Fruit fly (Drosophila melanogaster) whole organism, embryonic: ENCODE data around the gene SerRS-m.

Experiments
- Awh ChIP-seq: fragments of 200-800 bp; sonication (Bioruptor generic); IDR thresholded peaks from 2 replicates; pipeline ENCODE4, ENCODE4 v1.3.6; 2022; ENCODE audit warnings: missing biosample characterization, missing genetic modification characterization
- CG10274 ChIP-seq: fragments of 200-800 bp; sonication (Bioruptor generic); optimal IDR thresholded peaks from 3 replicates; lab custom pipeline; 2017; ENCODE audit warnings: missing biosample characterization, mild to moderate bottlenecking, missing genetic modification characterization
- CG11456 ChIP-seq: fragments of 200-800 bp; sonication (Bioruptor generic); IDR thresholded peaks from 3 replicates; pipeline ENCODE4 v1.3.6; 2022; ENCODE audit warnings: missing biosample characterization, missing genetic modification characterization
- CG12769 ChIP-seq: fragments of 200-800 bp; sonication (Bioruptor generic); optimal IDR thresholded peaks from 2 replicates; lab custom pipeline; 2019; ENCODE audit warnings: missing biosample characterization, mild to moderate bottlenecking, missing genetic modification characterization, moderate library complexity
- CG14050 ChIP-seq: fragments of 200-800 bp; sonication (Bioruptor generic); IDR thresholded peaks from 3 replicates; pipeline ENCODE4 v1.3.6; 2022; ENCODE audit warnings: missing biosample characterization, missing genetic modification characterization
- CG14860 ChIP-seq: fragments of 200-800 bp; sonication (Bioruptor generic); IDR thresholded peaks from 3 replicates; pipeline ENCODE4 v1.3.6; 2022; ENCODE audit warnings: missing biosample characterization, missing genetic modification characterization; ENCODE audit not compliant: partially characterized antibody
- CG1603 ChIP-seq: fragments of 200-800 bp; sonication (Bioruptor generic); optimal IDR thresholded peaks from 2 replicates; lab custom pipeline; 2019; ENCODE audit warnings: missing biosample characterization, mild to moderate bottlenecking, missing genetic modification characterization, moderate library complexity
- CG16863 ChIP-seq: fragments of 200-800 bp; sonication (Bioruptor generic); optimal IDR thresholded peaks from 3 replicates; lab custom pipeline; 2016; ENCODE audit warnings: missing biosample characterization, missing genetic modification characterization
- CG18599 ChIP-seq: fragments of 200-800 bp; sonication (Bioruptor generic); optimal IDR thresholded peaks from 3 replicates; lab custom pipeline; 2017; ENCODE audit warnings: missing biosample characterization, missing genetic modification characterization, mild to moderate bottlenecking, moderate library complexity, missing genetic modification reagents
- CG2875 ChIP-seq: fragments of 200-800 bp; sonication (Bioruptor generic); optimal IDR thresholded peaks from 2 replicates; lab custom pipeline; 2017; ENCODE audit warnings: missing biosample characterization, mild to moderate bottlenecking, missing genetic modification characterization, missing genetic modification reagents
- CG30431 ChIP-seq: fragments of 200-800 bp; sonication (Bioruptor generic); optimal IDR thresholded peaks from 2 replicates; lab custom pipeline; 2017; ENCODE audit warnings: missing biosample characterization, missing genetic modification characterization
- CG4617 ChIP-seq: fragments of 200-800 bp; sonication (Bioruptor generic); optimal IDR thresholded peaks from 3 replicates; lab custom pipeline; 2016; ENCODE audit warnings: missing biosample characterization, missing genetic modification characterization, borderline replicate concordance
- CG6854 ChIP-seq: fragments of 200-800 bp; sonication (Bioruptor generic); optimal IDR thresholded peaks from 3 replicates; lab custom pipeline; 2017; ENCODE audit warnings: missing biosample characterization, mild to moderate bottlenecking, missing genetic modification characterization
- CG7963 ChIP-seq: fragments of 200-800 bp; sonication (Bioruptor generic); IDR thresholded peaks from 3 replicates; pipeline ENCODE4 v1.3.6; 2022; ENCODE audit warnings: missing biosample characterization, missing genetic modification characterization; ENCODE audit not compliant: partially characterized antibody
- CG8089 ChIP-seq: fragments of 200-800 bp; sonication (Bioruptor generic); optimal IDR thresholded peaks from 3 replicates; lab custom pipeline; 2016; ENCODE audit warnings: missing biosample characterization, missing genetic modification characterization
- Chrac-16 ChIP-seq: fragments of 200-800 bp; sonication (Bioruptor generic); optimal IDR thresholded peaks from 3 replicates; lab custom pipeline; 2016; ENCODE audit warnings: missing biosample characterization, missing genetic modification characterization
- Dref ChIP-seq: fragments of 200-800 bp; sonication (Bioruptor generic); IDR thresholded peaks from 2 replicates; pipeline ENCODE4 v1.3.6; 2022; ENCODE audit warnings: missing biosample characterization, missing genetic modification characterization
- Eip74EF ChIP-seq, 2 experiments: fragments of 200-800 bp in 1 of 2; fragments of >200 bp in 1 of 2; sonication (Bioruptor generic) in 1 of 2; optimal IDR thresholded peaks; 2 replicates each; lab custom pipeline; 2017 to 2019; ENCODE audit warnings: missing biosample characterization in 2 of 2, missing genetic modification characterization in 2 of 2, mild to moderate bottlenecking in 1 of 2, moderate library complexity in 1 of 2
- Hmx ChIP-seq: fragments of 200-800 bp; sonication (Bioruptor generic); optimal IDR thresholded peaks from 2 replicates; lab custom pipeline; 2016; ENCODE audit warnings: missing biosample characterization, missing genetic modification characterization
- MESR4 ChIP-seq: fragments of 200-800 bp; sonication (Bioruptor generic); optimal IDR thresholded peaks from 2 replicates; lab custom pipeline; 2018; ENCODE audit warnings: missing biosample characterization, mild to moderate bottlenecking, missing genetic modification characterization, moderate library complexity
- Meics ChIP-seq: fragments of 200-800 bp; sonication (Bioruptor generic); optimal IDR thresholded peaks from 2 replicates; lab custom pipeline; 2017; ENCODE audit warnings: missing biosample characterization, mild to moderate bottlenecking, missing genetic modification characterization
- Nf-YA ChIP-seq: fragments of 200-800 bp; sonication (Bioruptor generic); IDR thresholded peaks from 2 replicates; pipeline ENCODE4 v1.3.6; 2022; ENCODE audit warnings: missing biosample characterization, missing genetic modification characterization
- Oli ChIP-seq: fragments of 200-800 bp; sonication (Bioruptor generic); optimal IDR thresholded peaks from 2 replicates; lab custom pipeline; 2018; ENCODE audit warnings: missing biosample characterization, mild to moderate bottlenecking, missing genetic modification characterization, moderate library complexity
- Ptx1 ChIP-seq: fragments of 200-800 bp; sonication (Bioruptor generic); IDR thresholded peaks from 2 replicates; pipeline ENCODE4 v1.3.6; 2022; ENCODE audit warnings: missing biosample characterization, missing genetic modification characterization
- Sry-β ChIP-seq: fragments of 200-800 bp; sonication (Bioruptor generic); optimal IDR thresholded peaks from 2 replicates; lab custom pipeline; 2018; ENCODE audit warnings: missing biosample characterization, mild to moderate bottlenecking, missing genetic modification characterization, moderate library complexity
- Taf1 ChIP-seq: fragments of 200-800 bp; sonication (Bioruptor generic); IDR thresholded peaks from 2 replicates; pipeline ENCODE4 v1.3.6; 2022; ENCODE audit warnings: missing biosample characterization, missing genetic modification characterization
- Tbp ChIP-seq: fragments of >200 bp; optimal IDR thresholded peaks from 2 replicates; lab custom pipeline; 2018; ENCODE audit warnings: missing biosample characterization, missing genetic modification characterization
- YL-1 ChIP-seq: fragments of 200-800 bp; sonication (Bioruptor generic); optimal IDR thresholded peaks from 3 replicates; lab custom pipeline; 2017; ENCODE audit warnings: missing biosample characterization, mild to moderate bottlenecking, missing genetic modification characterization
- ase ChIP-seq: fragments of 200-800 bp; sonication (Bioruptor generic); IDR thresholded peaks from 3 replicates; pipeline ENCODE4 v1.3.6; 2022; ENCODE audit warnings: missing biosample characterization, missing genetic modification characterization
- caup ChIP-seq: fragments of 200-800 bp; sonication (Bioruptor generic); optimal IDR thresholded peaks from 3 replicates; lab custom pipeline; 2017; ENCODE audit warnings: missing biosample characterization, mild to moderate bottlenecking, missing genetic modification characterization, moderate library complexity; ENCODE audit not compliant: severe bottlenecking
- dati ChIP-seq: fragments of 200-800 bp; sonication (Bioruptor generic); IDR thresholded peaks from 2 replicates; pipeline ENCODE4 v1.3.6; 2022; ENCODE audit warnings: missing biosample characterization, missing genetic modification characterization
- dm ChIP-seq: fragments of 200-800 bp; sonication (Bioruptor generic); optimal IDR thresholded peaks from 3 replicates; lab custom pipeline; 2016; ENCODE audit warnings: missing biosample characterization, missing genetic modification characterization
- fd102C ChIP-seq: fragments of 200-800 bp; sonication (Bioruptor generic); optimal IDR thresholded peaks from 2 replicates; lab custom pipeline; 2018; ENCODE audit warnings: missing biosample characterization, mild to moderate bottlenecking, missing genetic modification characterization, moderate library complexity
- hbn ChIP-seq: fragments of 200-800 bp; sonication (Bioruptor generic); IDR thresholded peaks from 2 replicates; pipeline ENCODE4 v1.3.6; 2022; ENCODE audit warnings: missing biosample characterization, missing genetic modification characterization; ENCODE audit not compliant: partially characterized antibody
- insv ChIP-seq, 2 experiments: fragments of 200-800 bp; sonication (Bioruptor generic); optimal IDR thresholded peaks; 3 replicates each; lab custom pipeline; 2016 to 2018; ENCODE audit warnings: missing biosample characterization in 2 of 2, missing genetic modification characterization in 2 of 2
- lab ChIP-seq: fragments of 200-800 bp; sonication (Bioruptor generic); optimal IDR thresholded peaks from 3 replicates; lab custom pipeline; 2017; ENCODE audit warnings: missing biosample characterization, missing genetic modification characterization, mild to moderate bottlenecking, moderate library complexity, missing genetic modification reagents
- lilli ChIP-seq: fragments of 200-800 bp; sonication (Bioruptor generic); optimal IDR thresholded peaks from 3 replicates; lab custom pipeline; 2016; ENCODE audit warnings: missing biosample characterization, missing genetic modification characterization
- mam ChIP-seq: fragments of 200-800 bp; sonication (Bioruptor generic); optimal IDR thresholded peaks from 3 replicates; lab custom pipeline; 2016; ENCODE audit warnings: missing biosample characterization, missing genetic modification characterization
- nerfin-2 ChIP-seq: fragments of 200-800 bp; sonication (Bioruptor generic); IDR thresholded peaks from 2 replicates; pipeline ENCODE4 v1.3.6; 2022; ENCODE audit warnings: missing biosample characterization, missing genetic modification characterization; ENCODE audit not compliant: partially characterized antibody
- onecut ChIP-seq: fragments of 200-800 bp; sonication (Bioruptor generic); IDR thresholded peaks from 2 replicates; pipeline ENCODE4 v1.3.6; 2022; ENCODE audit warnings: missing biosample characterization, missing genetic modification characterization
- otp ChIP-seq: fragments of 200-800 bp; sonication (Bioruptor generic); IDR thresholded peaks from 3 replicates; pipeline ENCODE4, ENCODE4 v1.3.6; 2022; ENCODE audit warnings: missing biosample characterization, missing genetic modification characterization
- peb ChIP-seq: fragments of 200-800 bp; sonication (Bioruptor generic); IDR thresholded peaks from 2 replicates; pipeline ENCODE4 v1.3.6; 2022; ENCODE audit warnings: missing biosample characterization, missing genetic modification characterization
- phol ChIP-seq: fragments of 200-800 bp; sonication (Bioruptor generic); optimal IDR thresholded peaks from 3 replicates; lab custom pipeline; 2018; ENCODE audit warnings: missing biosample characterization, mild to moderate bottlenecking, missing genetic modification characterization, moderate library complexity
- pum ChIP-seq: fragments of 200-800 bp; sonication (Bioruptor generic); optimal IDR thresholded peaks from 2 replicates; lab custom pipeline; 2016; ENCODE audit warnings: missing biosample characterization, missing genetic modification characterization
- repo ChIP-seq: fragments of 200-800 bp; sonication (Bioruptor generic); optimal IDR thresholded peaks from 2 replicates; lab custom pipeline; 2016; ENCODE audit warnings: missing biosample characterization, missing genetic modification characterization
- trh ChIP-seq: fragments of 200-800 bp; sonication (Bioruptor generic); optimal IDR thresholded peaks from 2 replicates; lab custom pipeline; 2016; ENCODE audit warnings: missing biosample characterization, missing genetic modification characterization
- vvl ChIP-seq: fragments of 200-800 bp; sonication (Bioruptor generic); IDR thresholded peaks from 2 replicates; pipeline ENCODE4 v1.3.6; 2022; ENCODE audit warnings: missing biosample characterization, missing genetic modification characterization
- wek ChIP-seq: fragments of 200-800 bp; sonication (Bioruptor generic); optimal IDR thresholded peaks from 3 replicates; lab custom pipeline; 2018; ENCODE audit warnings: missing biosample characterization, mild to moderate bottlenecking, missing genetic modification characterization, moderate library complexity

The SerRS-m gene

dm6 chr3R:15356645-15357431 lies 16.4 kb downstream of the SerRS-m start, which contains the start of the genes Atg4b and Hibch (continued):
- peak; percentile 82 for TF ChIP-seq caup (GFP tag; lab: Kevin White, UChicago)
- TF ChIP-seq MESR4 (GFP tag; lab: Kevin White, UChicago) = peak; percentile 79
- TF ChIP-seq Tbp = no peak
- TF ChIP-seq CG14050 = peak; percentile 63; the same call in 2 of the 3 replicates
- TF ChIP-seq Dref = peak; percentile 36; the same call in 1 of the 2 replicates
- TF ChIP-seq pum = peak; percentile 9
- TF ChIP-seq Chrac-16 = peak; percentile 79
- TF ChIP-seq mam (GFP tag; lab: Kevin White, UChicago) = peak; percentile 46
- TF ChIP-seq onecut (GFP tag; lab: Robert Waterston, UW) = peak; percentile 49
- peak; percentile 90 for TF ChIP-seq CG11456
- peak; percentile 44 for TF ChIP-seq CG10274 (GFP tag; lab: Kevin White, UChicago)
- TF ChIP-seq Sry-β = peak; percentile 48
- TF ChIP-seq Taf1 (GFP tag; lab: Robert Waterston, UW) = peak; percentile 61; the same call in 1 of the 2 replicates
- TF ChIP-seq CG7963 = no peak
- TF ChIP-seq CG16863 (GFP tag; lab: Kevin White, UChicago) = peak; percentile 0
- peak; percentile 78 for TF ChIP-seq CG1603
- peak; percentile 70 for TF ChIP-seq CG30431 (GFP tag; lab: Kevin White, UChicago)
- no peak for TF ChIP-seq otp (GFP tag; lab: Robert Waterston, UW)
- TF ChIP-seq YL-1 (GFP tag; lab: Kevin White, UChicago) = peak; percentile 94
- TF ChIP-seq Ptx1 (GFP tag; lab: Robert Waterston, UW) = peak; percentile 90
- no peak; the same call in 1 of the 2 replicates for TF ChIP-seq dati (GFP tag; lab: Robert Waterston, UW)
- TF ChIP-seq wek (GFP tag; lab: Kevin White, UChicago) = peak; percentile 79
- TF ChIP-seq Hmx (GFP tag; lab: Kevin White, UChicago) = no peak
- TF ChIP-seq Awh (GFP tag; lab: Robert Waterston, UW) = 0 out of 2 replicates have a peak, but pooled peaks have one; percentile 47
- no peak for TF ChIP-seq fd102C
- no peak for TF ChIP-seq Nf-YA (GFP tag; lab: Robert Waterston, UW)
- no peak for TF ChIP-seq CG2875 (GFP tag; lab: Kevin White, UChicago)
- no peak for TF ChIP-seq dm (GFP tag; lab: Kevin White, UChicago)
- peak; percentile 91 for TF ChIP-seq CG18599 (GFP tag; lab: Kevin White, UChicago)
- TF ChIP-seq lab (GFP tag; lab: Kevin White, UChicago) = no peak
- no peak for TF ChIP-seq CG12769 (tag; lab: Kevin White, UChicago)
- TF ChIP-seq vvl = peak; percentile 81; the same call in 1 of the 2 replicates
- TF ChIP-seq insv (GFP tag; optimal IDR thresholded peaks at IDR 0.05; lab: Kevin White, UChicago) = peak in 1 of 2 experiments; percentile 70
- peak; percentile 36 for TF ChIP-seq CG6854 (GFP tag; lab: Kevin White, UChicago)
- TF ChIP-seq Eip74EF (GFP tag; optimal IDR thresholded peaks at IDR 0.05; lab: Kevin White, UChicago) = no peak
- TF ChIP-seq ase (GFP tag; lab: Robert Waterston, UW) = peak; percentile 66; the same call in 2 of the 3 replicates
- TF ChIP-seq Meics = peak; percentile 90
- TF ChIP-seq trh (GFP tag; lab: Kevin White, UChicago) = peak; percentile 45
- TF ChIP-seq CG4617 = peak; percentile 82
- TF ChIP-seq Oli = peak; percentile 83
- TF ChIP-seq lilli (GFP tag; lab: Kevin White, UChicago) = peak; percentile 74
- TF ChIP-seq CG8089 (GFP tag; lab: Kevin White, UChicago) = no peak
- peak; percentile 29; the same call in 1 of the 2 replicates for TF ChIP-seq peb (GFP tag; lab: Robert Waterston, UW)
- no peak for TF ChIP-seq hbn
- TF ChIP-seq phol (tag; lab: Kevin White, UChicago) = peak; percentile 85
- no peak for TF ChIP-seq CG14860
- no peak for TF ChIP-seq repo
- no peak for TF ChIP-seq nerfin-2 (GFP tag; lab: Robert Waterston, UW)
